Fruit fly (Drosophila melanogaster): ENCODE results near the gene CG6833.

DNA sequence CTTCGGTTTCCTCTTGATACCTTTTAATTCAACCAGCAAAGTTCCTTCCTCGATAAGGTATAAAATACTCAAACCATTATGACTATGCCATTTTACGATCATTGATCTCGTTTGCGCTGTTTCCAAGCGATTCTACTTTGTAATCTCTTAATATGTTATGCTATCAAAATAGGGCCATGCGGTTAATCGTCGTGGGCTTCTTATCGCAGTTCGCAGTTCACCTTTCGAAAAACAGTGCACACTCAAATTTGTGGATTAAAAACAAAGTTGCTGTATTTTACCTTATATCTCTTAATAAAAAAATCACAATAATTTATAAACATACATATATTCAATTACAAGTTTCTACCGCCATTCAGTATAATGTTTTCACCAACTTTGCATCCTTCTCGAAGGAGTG lies 49.1 kb downstream of the CG6833 start:
- TF ChIP-seq Hr39 (GFP tag; optimal IDR thresholded peaks at IDR 0.05) (no peak), CG7368 (GFP tag; optimal IDR thresholded peaks at IDR 0.05) (no peak), CG6854 (GFP tag; optimal IDR thresholded peaks at IDR 0.05) (no peak), CG9139 (GFP tag; optimal IDR thresholded peaks at IDR 0.05) (no peak), Hr38 (GFP tag; optimal IDR thresholded peaks at IDR 0.05) (no peak), fd59A (GFP tag; optimal IDR thresholded peaks at IDR 0.05) (no peak), CG11294 (GFP tag; IDR thresholded peaks at IDR 0.05) (no peak), CG8119 (GFP tag; IDR thresholded peaks at IDR 0.05) (no peak), Met (GFP tag; optimal IDR thresholded peaks at IDR 0.05) (no peak)
